Worm (Caenorhabditis elegans): ENCODE results near the gene sra-10.

DNA sequence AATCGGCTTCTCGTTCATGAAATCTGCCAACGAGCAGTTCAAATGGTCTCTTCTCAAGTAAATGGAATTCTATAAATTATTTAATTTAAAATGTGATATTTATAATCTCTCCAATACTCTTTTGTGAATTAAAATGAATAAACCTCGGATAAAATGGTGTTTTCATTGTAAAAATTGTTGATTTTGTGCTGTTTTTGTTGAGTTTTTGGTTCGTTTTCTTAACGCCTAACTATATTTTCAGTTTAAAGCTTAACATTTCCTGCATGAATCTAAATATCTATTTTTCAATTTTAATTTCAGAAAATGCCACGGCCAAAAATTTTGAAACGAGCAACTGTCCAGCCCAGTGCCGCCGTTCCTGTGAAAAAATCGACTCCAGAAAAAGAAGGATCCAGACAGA, 21.3 kb downstream of the sra-10 start, which contains the start of gene orc-2:
- TF ChIP-seq nhr-77 (tag; optimal IDR thresholded peaks at IDR 0.05) (no peak), ztf-11 (tag; optimal IDR thresholded peaks at IDR 0.05) (no peak), ama-1 (optimal IDR thresholded peaks at IDR 0.05) (no peak), elt-3 (tag; optimal IDR thresholded peaks at IDR 0.05) (no peak), ztf-1 (GFP tag; conservative IDR thresholded peaks at IDR 0.05) (no peak)
